Worm (Caenorhabditis elegans): ENCODE data around the gene C16C10.8.

DNA sequence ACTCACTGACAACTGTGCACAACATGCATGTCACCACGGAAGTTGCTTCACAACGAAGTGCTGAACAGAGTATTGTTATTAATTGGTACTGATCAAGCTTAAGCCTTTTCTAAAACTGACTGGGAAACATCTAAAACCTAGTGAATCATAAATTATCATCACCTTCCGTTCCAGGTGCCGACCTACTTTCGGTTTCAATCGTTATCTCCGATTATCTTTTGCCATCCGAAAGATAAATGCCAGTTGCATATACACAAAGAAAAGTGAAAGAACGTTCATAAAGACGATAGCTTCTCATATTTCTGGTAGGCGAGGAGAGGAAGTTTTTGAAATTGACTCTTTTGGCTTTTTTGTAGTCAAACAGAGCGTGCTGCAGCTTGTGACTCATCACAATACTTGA is 25.6 kb upstream of the C16C10.8 start:
- TF ChIP-seq W03F9.2 (tag; optimal IDR thresholded peaks at IDR 0.05): no peak
- TF ChIP-seq dao-5 (tag; optimal IDR thresholded peaks at IDR 0.05): no peak
- TF ChIP-seq him-1 (tag; optimal IDR thresholded peaks at IDR 0.05): no peak

Measured in whole organism, L4/young adult.